Worm (Caenorhabditis elegans) whole organism, L4 larva: ENCODE results near the gene ZK507.1.

Experiments used
- ceh-44 ChIP-seq: fragments of 200-800 bp; sonication (Bioruptor generic); IDR thresholded peaks from 2 replicates; pipeline ENCODE4 v1.3.6; 2022; ENCODE audit warnings: missing genetic modification reagents, missing genetic modification characterization, missing compliant biosample characterization
- ceh-82 ChIP-seq: sonication (generic microtip); optimal IDR thresholded peaks from 2 replicates; lab custom pipeline; 2017; ENCODE audit warnings: missing biosample characterization, missing genetic modification characterization
- daf-12 ChIP-seq: fragments of 150-350 bp; optimal IDR thresholded peaks from 2 replicates; lab custom pipeline; 2014; ENCODE audit warnings: missing biosample characterization, missing genetic modification reagents, missing genetic modification characterization
- duxl-1 ChIP-seq: sonication (generic microtip); optimal IDR thresholded peaks from 2 replicates; lab custom pipeline; 2016; ENCODE audit warnings: mild to moderate bottlenecking, missing genetic modification characterization, moderate library complexity, missing compliant biosample characterization; ENCODE audit not compliant: poor library complexity
- hmg-1.1 ChIP-seq: fragments of 200-800 bp; sonication (Bioruptor generic); IDR thresholded peaks from 2 replicates; pipeline ENCODE4 v1.3.6; 2022; ENCODE audit warnings: missing genetic modification reagents, missing genetic modification characterization, missing compliant biosample characterization
- lin-13 ChIP-seq: fragments of 150-350 bp; optimal IDR thresholded peaks from 2 replicates; lab custom pipeline; 2014; ENCODE audit warnings: missing biosample characterization, missing genetic modification reagents, missing genetic modification characterization
- lin-38 ChIP-seq: fragments of 200-800 bp; sonication (Bioruptor generic); IDR thresholded peaks from 2 replicates; pipeline ENCODE4 v1.3.6; 2022; ENCODE audit warnings: missing genetic modification reagents, missing genetic modification characterization, missing compliant biosample characterization
- nhr-11 ChIP-seq: fragments of 150-350 bp; optimal IDR thresholded peaks from 2 replicates; lab custom pipeline; 2014; ENCODE audit warnings: missing biosample characterization, missing genetic modification characterization
- zip-11 ChIP-seq: fragments of 200-800 bp; sonication (Bioruptor generic); IDR thresholded peaks from 2 replicates; pipeline ENCODE4 v1.3.6; 2022; ENCODE audit warnings: missing genetic modification characterization, missing compliant biosample characterization

DNA sequence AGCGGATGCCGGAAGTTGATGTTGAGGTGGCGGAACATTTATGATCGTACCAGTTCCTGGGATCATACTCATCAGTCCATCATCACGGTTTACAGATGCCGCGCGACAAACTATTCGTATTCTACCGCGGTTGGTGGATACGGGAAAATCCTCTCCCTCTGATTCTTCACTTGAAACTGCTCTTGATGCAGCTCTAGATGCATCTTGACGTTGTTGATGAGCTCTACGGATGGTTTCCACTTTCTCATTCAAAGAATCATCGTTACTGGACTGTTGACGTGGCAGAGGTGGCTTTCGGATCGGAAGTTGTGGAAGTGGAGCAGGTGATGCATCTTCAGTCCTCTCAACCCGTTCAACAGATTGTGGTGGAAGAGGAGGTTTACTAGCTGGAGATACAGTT lies 48.0 kb upstream of the ZK507.1 start:
- TF ChIP-seq zip-11 (no peak), nhr-11 (tag; lab: Kevin White, UChicago) (no peak), ceh-44 (GFP tag; lab: Robert Waterston, UW) (no peak), lin-38 (GFP tag; lab: Robert Waterston, UW) (no peak), ceh-82 (tag; lab: Kevin White, UChicago) (no peak), daf-12 (tag; lab: Kevin White, UChicago) (no peak), lin-13 (no peak), hmg-1.1 (GFP tag; lab: Robert Waterston, UW) (no peak), duxl-1 (no peak)
